Fruit fly (Drosophila melanogaster): ENCODE data around the gene nau.

The nau gene

dm6 chr3R:23736365-23736764 lies 18.2 kb upstream of the nau start:
- TF ChIP-seq h (optimal IDR thresholded peaks at IDR 0.05) = no peak
- no peak for TF ChIP-seq insv (optimal IDR thresholded peaks at IDR 0.05)
- no peak for TF ChIP-seq ttk (optimal IDR thresholded peaks at IDR 0.05)
- no peak for TF ChIP-seq Myc (optimal IDR thresholded peaks at IDR 0.05)
- no peak for TF ChIP-seq psq (optimal IDR thresholded peaks at IDR 0.05)
- TF ChIP-seq Sin3A (optimal IDR thresholded peaks at IDR 0.05) = no peak

DNA sequence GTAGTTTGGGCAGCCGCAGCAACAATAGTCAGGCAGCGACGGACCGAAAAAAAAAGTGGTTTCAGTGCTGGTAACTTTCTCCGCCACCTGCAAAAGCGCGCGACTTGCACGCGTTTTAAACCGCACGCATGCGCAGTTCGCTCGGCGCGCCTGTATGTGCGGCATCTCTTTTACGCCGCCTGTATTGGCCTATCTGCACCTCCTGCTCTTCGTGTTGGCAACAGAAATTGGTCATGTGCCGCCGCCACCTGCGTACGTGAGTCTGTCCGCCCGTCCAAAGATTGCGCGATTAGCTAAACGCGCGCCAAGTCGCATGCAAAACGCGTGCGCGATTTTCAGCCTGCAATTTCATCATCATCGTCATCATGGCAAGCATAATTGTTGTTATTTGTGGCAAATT lies 17.5 kb upstream of the nau start:
- TF ChIP-seq h (optimal IDR thresholded peaks at IDR 0.05) (no peak), psq (optimal IDR thresholded peaks at IDR 0.05) (no peak), insv (optimal IDR thresholded peaks at IDR 0.05) (no peak), Myc (optimal IDR thresholded peaks at IDR 0.05) (no peak), Sin3A (optimal IDR thresholded peaks at IDR 0.05) (no peak), ttk (optimal IDR thresholded peaks at IDR 0.05) (no peak)

DNA sequence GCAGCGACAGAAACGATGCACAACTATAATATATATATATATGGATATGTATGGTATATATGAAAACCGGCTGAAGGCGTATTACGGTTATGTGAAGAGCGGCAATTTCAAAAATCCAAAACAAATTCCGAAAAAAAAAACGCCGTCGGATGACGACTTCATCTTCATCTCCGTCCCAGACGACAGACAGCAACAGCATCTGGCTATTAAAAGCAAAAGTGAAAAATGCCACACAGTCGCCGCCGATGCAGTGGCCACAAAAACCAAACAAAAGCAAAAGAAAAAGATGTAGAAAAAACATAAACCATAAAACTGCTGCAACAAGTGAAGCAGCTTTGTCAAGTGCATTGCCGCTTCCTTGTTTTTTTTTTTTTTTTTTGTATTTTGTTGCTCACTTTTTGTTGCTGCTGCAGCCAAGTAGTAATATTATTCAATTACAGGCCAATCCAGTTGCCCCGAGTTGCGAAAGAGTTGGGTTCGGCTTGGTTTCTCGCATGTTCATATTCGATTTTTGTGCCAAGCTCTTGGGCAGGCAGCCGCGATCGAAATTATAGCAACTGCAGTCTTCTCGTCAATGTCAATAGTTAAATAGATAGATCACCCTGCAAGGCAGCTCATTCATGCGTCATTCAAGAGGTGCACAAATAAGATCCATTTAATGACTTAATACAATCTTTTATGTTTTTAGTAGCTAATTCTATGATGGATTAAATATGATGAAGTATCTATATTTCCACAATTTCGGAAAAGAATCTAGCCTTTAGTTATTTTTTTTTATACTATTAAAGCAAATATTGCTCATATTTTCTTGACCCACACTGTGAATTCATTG lies 16.6 kb upstream of the nau start:
- TF ChIP-seq Sin3A (optimal IDR thresholded peaks at IDR 0.05) = no peak
- TF ChIP-seq h (optimal IDR thresholded peaks at IDR 0.05) = no peak
- TF ChIP-seq psq (optimal IDR thresholded peaks at IDR 0.05) = no peak
- no peak for TF ChIP-seq Myc (optimal IDR thresholded peaks at IDR 0.05)
- TF ChIP-seq ttk (optimal IDR thresholded peaks at IDR 0.05) = no peak
- TF ChIP-seq insv (optimal IDR thresholded peaks at IDR 0.05) = no peak

dm6 chr3R:23733771-23734170 lies 15.6 kb upstream of the nau start:
- no peak for TF ChIP-seq h (optimal IDR thresholded peaks at IDR 0.05)
- no peak for TF ChIP-seq psq (optimal IDR thresholded peaks at IDR 0.05)
- TF ChIP-seq Myc (optimal IDR thresholded peaks at IDR 0.05) = no peak
- TF ChIP-seq Sin3A (optimal IDR thresholded peaks at IDR 0.05) = no peak
- no peak for TF ChIP-seq ttk (optimal IDR thresholded peaks at IDR 0.05)
- TF ChIP-seq insv (optimal IDR thresholded peaks at IDR 0.05) = no peak

DNA sequence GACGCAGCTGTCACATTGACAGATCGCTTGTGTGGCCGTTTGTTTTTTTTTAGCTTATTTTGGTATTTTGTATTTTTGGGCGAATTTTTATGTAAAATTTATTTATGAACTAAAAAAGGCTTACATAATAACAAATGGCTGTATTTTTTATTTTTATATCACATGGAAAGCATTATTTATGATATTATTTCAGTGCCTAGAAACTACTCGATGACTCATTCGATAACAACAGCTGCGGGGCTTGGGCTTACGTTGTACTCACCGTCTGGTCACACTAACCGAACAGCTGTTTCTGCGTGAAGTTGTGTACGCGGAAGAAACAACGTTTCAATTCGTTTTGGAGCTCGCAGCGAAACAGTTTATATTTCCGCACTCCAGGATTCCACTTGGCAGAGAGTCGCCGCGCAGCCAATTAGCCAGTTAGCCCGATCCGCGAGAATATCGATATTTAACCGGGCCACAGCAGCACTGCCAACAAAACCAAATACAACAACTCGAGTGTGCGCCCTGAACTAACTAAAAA lies 14.9 kb upstream of the nau start, which contains the start of the genes Hmgcr and Rpn9:
Gene Hmgcr (plus strand): TSS at position 335 of the 523 bp plus-strand sequence.
Gene Rpn9 (minus strand): TSS at position 473 of the 523 bp plus-strand sequence.
- TF ChIP-seq psq (optimal IDR thresholded peaks at IDR 0.05) (peak; percentile 83), Myc (optimal IDR thresholded peaks at IDR 0.05) (no peak)

DNA sequence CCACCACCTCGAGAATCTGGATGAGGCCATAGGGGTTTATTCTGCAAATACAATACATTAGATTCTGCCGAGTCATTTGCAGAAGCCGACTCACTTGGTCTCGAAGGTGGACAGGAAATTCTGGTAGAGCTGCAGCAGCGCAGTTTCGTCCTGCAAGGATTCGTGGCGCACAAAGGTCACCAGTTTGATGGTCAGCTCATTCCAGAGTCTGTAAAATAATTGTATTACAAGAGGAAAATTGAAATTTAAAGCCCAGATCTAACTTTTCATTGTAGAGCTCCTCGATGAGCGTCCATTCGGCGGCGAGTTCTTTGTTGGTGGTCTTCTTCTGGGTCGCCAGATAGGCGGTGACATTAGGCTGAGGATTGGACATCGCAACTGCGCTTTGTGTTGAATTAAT lies 14.4 kb upstream of the nau start:
- TF ChIP-seq Myc (optimal IDR thresholded peaks at IDR 0.05) (no peak), insv (optimal IDR thresholded peaks at IDR 0.05) (no peak), Sin3A (optimal IDR thresholded peaks at IDR 0.05) (no peak), psq (optimal IDR thresholded peaks at IDR 0.05) (no peak), h (optimal IDR thresholded peaks at IDR 0.05) (no peak), ttk (optimal IDR thresholded peaks at IDR 0.05) (no peak)

DNA sequence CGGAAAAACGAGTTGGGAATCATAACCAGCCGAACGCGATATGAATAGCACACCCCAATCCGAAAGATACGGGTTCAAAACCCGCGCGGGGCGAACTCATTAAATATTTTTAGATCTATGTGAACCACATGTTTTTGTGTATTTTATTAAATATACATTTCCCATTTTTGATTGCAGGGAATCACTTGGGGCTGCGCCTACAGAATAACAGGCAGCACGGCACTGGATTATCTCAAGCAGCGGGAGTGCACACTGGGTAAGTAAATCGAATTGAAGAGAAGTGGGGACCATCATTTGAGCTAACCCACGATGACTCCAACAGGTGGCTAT lies 12.3 kb upstream of the nau start:
- no peak for TF ChIP-seq ttk (optimal IDR thresholded peaks at IDR 0.05)
- TF ChIP-seq insv (optimal IDR thresholded peaks at IDR 0.05) = no peak
- no peak for TF ChIP-seq Myc (optimal IDR thresholded peaks at IDR 0.05)
- TF ChIP-seq h (optimal IDR thresholded peaks at IDR 0.05) = no peak
- TF ChIP-seq psq (optimal IDR thresholded peaks at IDR 0.05) = no peak
- no peak for TF ChIP-seq Sin3A (optimal IDR thresholded peaks at IDR 0.05)

DNA sequence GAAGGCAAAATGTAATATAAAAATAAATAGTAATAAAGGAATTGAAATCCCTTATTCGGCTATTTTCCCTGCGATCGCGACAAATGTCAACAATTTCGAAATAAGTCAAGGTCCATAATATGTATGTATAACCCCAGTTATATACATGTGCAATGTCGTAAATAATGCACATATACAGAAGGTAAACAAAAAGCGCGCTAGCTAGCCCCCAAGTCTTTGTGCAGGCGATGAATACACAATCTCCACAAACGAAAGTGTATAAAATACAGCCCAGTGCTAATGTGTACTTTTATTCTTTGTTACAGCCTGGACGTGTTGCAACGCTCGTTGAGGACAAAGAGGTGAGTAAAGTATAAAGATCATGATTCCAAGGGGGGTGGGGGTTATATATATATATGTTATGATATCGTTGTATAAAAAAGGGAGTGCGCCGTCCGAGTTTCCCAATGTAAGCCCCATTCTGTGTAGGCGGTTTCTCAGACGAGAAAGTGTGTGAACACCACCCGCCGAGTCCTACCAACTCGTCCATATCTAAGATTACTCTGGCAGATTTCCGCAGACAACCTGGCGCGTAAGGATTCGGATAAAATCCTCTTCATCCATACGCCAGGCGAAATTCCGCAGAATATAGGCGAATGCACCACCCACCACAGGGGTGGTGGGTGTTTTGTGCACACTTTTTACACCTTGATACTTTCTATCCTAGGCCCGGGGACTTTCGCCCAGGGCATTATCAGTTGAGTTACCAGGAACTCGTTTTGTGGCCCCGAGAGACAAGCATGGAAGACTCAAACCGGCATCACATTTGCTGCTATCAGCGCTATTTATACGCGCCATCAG lies 11.7 kb upstream of the nau start:
- TF ChIP-seq insv (optimal IDR thresholded peaks at IDR 0.05) (no peak), h (optimal IDR thresholded peaks at IDR 0.05) (no peak), Myc (optimal IDR thresholded peaks at IDR 0.05) (no peak)

dm6 chr3R:23729066-23729465 lies 10.9 kb upstream of the nau start:
- TF ChIP-seq psq (optimal IDR thresholded peaks at IDR 0.05) (no peak), insv (optimal IDR thresholded peaks at IDR 0.05) (no peak), ttk (optimal IDR thresholded peaks at IDR 0.05) (no peak), Myc (optimal IDR thresholded peaks at IDR 0.05) (no peak), Sin3A (optimal IDR thresholded peaks at IDR 0.05) (no peak), h (optimal IDR thresholded peaks at IDR 0.05) (no peak)

- TF ChIP-seq psq (optimal IDR thresholded peaks at IDR 0.05) = no peak
- TF ChIP-seq insv (optimal IDR thresholded peaks at IDR 0.05) = no peak
- no peak for TF ChIP-seq ttk (optimal IDR thresholded peaks at IDR 0.05)
- TF ChIP-seq h (optimal IDR thresholded peaks at IDR 0.05) = no peak
- no peak for TF ChIP-seq Sin3A (optimal IDR thresholded peaks at IDR 0.05)
- no peak for TF ChIP-seq Myc (optimal IDR thresholded peaks at IDR 0.05)
These were observed 9.9 kb upstream of the nau start for dm6 chr3R:23728086-23728485.

DNA sequence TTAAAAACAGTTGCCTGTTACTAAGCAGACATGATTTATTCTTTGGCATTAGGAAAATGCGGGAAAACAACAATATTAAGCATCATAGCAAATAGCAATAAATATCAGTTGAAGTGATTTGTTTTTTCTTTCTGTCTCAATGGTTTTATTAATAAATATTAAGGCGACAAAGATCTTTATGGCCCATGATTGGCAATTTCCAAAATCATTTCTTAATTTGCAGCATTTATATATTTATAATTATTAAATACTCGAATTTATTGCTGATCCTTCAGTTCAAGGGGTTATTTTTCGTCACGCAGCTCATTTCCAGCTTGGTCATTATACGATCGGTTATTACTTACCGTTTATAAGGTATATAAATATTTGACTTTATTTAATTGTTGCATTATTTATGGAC lies 9.5 kb upstream of the nau start:
- TF ChIP-seq insv (optimal IDR thresholded peaks at IDR 0.05) (no peak), h (optimal IDR thresholded peaks at IDR 0.05) (no peak), Sin3A (optimal IDR thresholded peaks at IDR 0.05) (no peak)

- no peak for TF ChIP-seq h (optimal IDR thresholded peaks at IDR 0.05)
- TF ChIP-seq psq (optimal IDR thresholded peaks at IDR 0.05) = no peak
- no peak for TF ChIP-seq insv (optimal IDR thresholded peaks at IDR 0.05)
- TF ChIP-seq Sin3A (optimal IDR thresholded peaks at IDR 0.05) = no peak
- TF ChIP-seq ttk (optimal IDR thresholded peaks at IDR 0.05) = no peak
- TF ChIP-seq Myc (optimal IDR thresholded peaks at IDR 0.05) = no peak
These were observed 8.6 kb upstream of the nau start for dm6 chr3R:23726740-23727139.
